Worm (Caenorhabditis elegans): ENCODE measurements around the gene kin-19.

ce11 chrIII:4134059-4134458 lies 47.6 kb upstream of the kin-19 start:
- TF ChIP-seq fos-1 (tag; optimal IDR thresholded peaks at IDR 0.05) = no peak
- no peak for TF ChIP-seq nhr-23 (tag; optimal IDR thresholded peaks at IDR 0.05)
- TF ChIP-seq ztf-11 (tag; optimal IDR thresholded peaks at IDR 0.05) = no peak
- TF ChIP-seq ceh-9 (tag; optimal IDR thresholded peaks at IDR 0.05) = no peak
- no peak for TF ChIP-seq ztf-4 (tag; optimal IDR thresholded peaks at IDR 0.05)
- no peak for TF ChIP-seq ama-1 (optimal IDR thresholded peaks at IDR 0.05)
- TF ChIP-seq pqm-1 (tag; optimal IDR thresholded peaks at IDR 0.05) = no peak
- TF ChIP-seq nhr-76 (tag; optimal IDR thresholded peaks at IDR 0.05) = no peak
- TF ChIP-seq ZK546.5 (tag; optimal IDR thresholded peaks at IDR 0.05) = no peak
- no peak for TF ChIP-seq mdl-1 (tag; optimal IDR thresholded peaks at IDR 0.05)

Measured in whole organism, L3 larva.